Worm (Caenorhabditis elegans) whole organism, early embryonic: ENCODE results near the gene Y71H2B.8.

Experiments
- B0310.2 ChIP-seq: sonication (generic microtip); optimal IDR thresholded peaks from 2 replicates; lab custom pipeline; 2016; ENCODE audit warnings: mild to moderate bottlenecking, missing genetic modification characterization, missing compliant biosample characterization
- F13C5.2 ChIP-seq: sonication (generic microtip); optimal IDR thresholded peaks from 2 replicates; lab custom pipeline; 2017; ENCODE audit warnings: mild to moderate bottlenecking, missing genetic modification characterization, inconsistent platforms, missing compliant biosample characterization
- aly-1 ChIP-seq: sonication (generic microtip); optimal IDR thresholded peaks from 2 replicates; lab custom pipeline; 2016; ENCODE audit warnings: missing genetic modification characterization, missing compliant biosample characterization
- ama-1 ChIP-seq: fragments of 150-350 bp; optimal IDR thresholded peaks from 2 replicates; lab custom pipeline; 2014
- ceh-13 ChIP-seq: fragments of 200-800 bp; sonication (Bioruptor generic); optimal IDR thresholded peaks from 2 replicates; lab custom pipeline; 2018; ENCODE audit warnings: mild to moderate bottlenecking, missing genetic modification characterization, missing compliant biosample characterization
- ceh-36 ChIP-seq: sonication (generic microtip); optimal IDR thresholded peaks from 2 replicates; lab custom pipeline; 2016; ENCODE audit warnings: missing genetic modification characterization, inconsistent platforms, missing compliant biosample characterization
- ets-7 ChIP-seq: sonication (generic microtip); optimal IDR thresholded peaks from 2 replicates; lab custom pipeline; 2016; ENCODE audit warnings: missing genotype, missing genetic modification characterization, missing compliant biosample characterization
- flt-1 ChIP-seq: fragments of 200-800 bp; sonication (Bioruptor generic); IDR thresholded peaks from 2 replicates; pipeline ENCODE4 v1.3.6; 2022; ENCODE audit warnings: missing genetic modification characterization, missing compliant biosample characterization
- hmbx-1 ChIP-seq: sonication (generic microtip); optimal IDR thresholded peaks from 2 replicates; lab custom pipeline; 2016; ENCODE audit warnings: mild to moderate bottlenecking, missing genetic modification characterization, missing compliant biosample characterization
- hmg-4 ChIP-seq: fragments of 200-800 bp; sonication (Bioruptor generic); optimal IDR thresholded peaks from 2 replicates; lab custom pipeline; 2018; ENCODE audit warnings: mild to moderate bottlenecking, missing genetic modification characterization, missing compliant biosample characterization
- hnd-1 ChIP-seq: sonication (generic microtip); optimal IDR thresholded peaks from 2 replicates; lab custom pipeline; 2016; ENCODE audit warnings: missing genetic modification characterization, missing compliant biosample characterization
- pes-1 ChIP-seq: fragments of 200-800 bp; sonication (Bioruptor generic); IDR thresholded peaks from 2 replicates; pipeline ENCODE4 v1.3.6; 2022; ENCODE audit warnings: missing genetic modification reagents, missing genetic modification characterization, missing compliant biosample characterization
- scrt-1 ChIP-seq: fragments of 200-800 bp; sonication (Bioruptor generic); IDR thresholded peaks from 2 replicates; pipeline ENCODE4 v1.3.6; 2022; ENCODE audit warnings: missing genetic modification characterization, missing compliant biosample characterization
- sea-1 ChIP-seq: fragments of 200-800 bp; sonication (Bioruptor generic); conservative IDR thresholded peaks from 2 replicates; pipeline ENCODE4 v1.3.6; 2022; ENCODE audit warnings: missing genetic modification characterization, missing compliant biosample characterization
- tbx-11 ChIP-seq: fragments of 200-800 bp; sonication (Bioruptor generic); IDR thresholded peaks from 2 replicates; pipeline ENCODE4 v1.3.6; 2022; ENCODE audit warnings: missing genetic modification characterization, missing compliant biosample characterization
- tbx-37 ChIP-seq: fragments of 200-800 bp; sonication (Bioruptor generic); conservative IDR thresholded peaks from 2 replicates; pipeline ENCODE4 v1.3.6; 2022; ENCODE audit warnings: missing genetic modification reagents, missing genetic modification characterization, missing compliant biosample characterization
- tra-4 ChIP-seq: sonication (generic microtip); optimal IDR thresholded peaks from 2 replicates; lab custom pipeline; 2017; ENCODE audit warnings: missing genetic modification characterization, missing compliant biosample characterization

Gene Y71H2B.8

ce11 chrIII:2549620-2550019, 29.5 kb upstream of the Y71H2B.8 start, which contains the start of gene feh-1:
feh-1 (plus strand) TSS chrIII:2549920.
- TF ChIP-seq flt-1 (no peak), scrt-1 (no peak), tbx-37 (GFP tag; lab: Robert Waterston, UW) (no peak), aly-1 (tag; lab: Kevin White, UChicago) (no peak), hmg-4 (GFP tag; lab: Kevin White, UChicago) (no peak), sea-1 (GFP tag; lab: Robert Waterston, UW) (no peak), tra-4 (tag; lab: Kevin White, UChicago) (no peak), F13C5.2 (no peak), ets-7 (tag; lab: Kevin White, UChicago) (no peak), hnd-1 (no peak), ceh-36 (no peak), hmbx-1 (tag; lab: Kevin White, UChicago) (no peak), tbx-11 (GFP tag; lab: Robert Waterston, UW) (no peak), pes-1 (no peak), ceh-13 (GFP tag; lab: Kevin White, UChicago) (no peak), ama-1 (no peak), B0310.2 (tag; lab: Kevin White, UChicago) (no peak)

- no peak for TF ChIP-seq F13C5.2
- no peak for TF ChIP-seq tra-4 (tag; lab: Kevin White, UChicago)
- no peak for TF ChIP-seq hnd-1
- no peak for TF ChIP-seq ceh-36
- no peak for TF ChIP-seq B0310.2 (tag; lab: Kevin White, UChicago)
- TF ChIP-seq hmg-4 (GFP tag; lab: Kevin White, UChicago) = no peak
- no peak for TF ChIP-seq flt-1
- no peak for TF ChIP-seq sea-1 (GFP tag; lab: Robert Waterston, UW)
- no peak for TF ChIP-seq aly-1 (tag; lab: Kevin White, UChicago)
- no peak for TF ChIP-seq ets-7 (tag; lab: Kevin White, UChicago)
- TF ChIP-seq pes-1 = no peak
- TF ChIP-seq ceh-13 (GFP tag; lab: Kevin White, UChicago) = no peak
- TF ChIP-seq tbx-11 (GFP tag; lab: Robert Waterston, UW) = no peak
- TF ChIP-seq tbx-37 (GFP tag; lab: Robert Waterston, UW) = no peak
- TF ChIP-seq hmbx-1 (tag; lab: Kevin White, UChicago) = no peak
- TF ChIP-seq scrt-1 = no peak
- TF ChIP-seq ama-1 = no peak
Observed at ce11 chrIII:2551981-2552380, 27.1 kb upstream of the Y71H2B.8 start.

ce11 chrIII:2552382-2552781, 26.7 kb upstream of the Y71H2B.8 start:
- TF ChIP-seq hnd-1 (no peak), pes-1 (no peak), tbx-37 (GFP tag; lab: Robert Waterston, UW) (no peak), hmbx-1 (tag; lab: Kevin White, UChicago) (no peak), ama-1 (no peak), sea-1 (GFP tag; lab: Robert Waterston, UW) (no peak), aly-1 (tag; lab: Kevin White, UChicago) (no peak), tra-4 (tag; lab: Kevin White, UChicago) (no peak), tbx-11 (GFP tag; lab: Robert Waterston, UW) (no peak), ets-7 (tag; lab: Kevin White, UChicago) (no peak), B0310.2 (tag; lab: Kevin White, UChicago) (no peak), flt-1 (no peak), ceh-13 (GFP tag; lab: Kevin White, UChicago) (no peak), scrt-1 (no peak), hmg-4 (GFP tag; lab: Kevin White, UChicago) (no peak), ceh-36 (no peak), F13C5.2 (no peak)

ce11 chrIII:2553579-2553978, 25.5 kb upstream of the Y71H2B.8 start:
- TF ChIP-seq ceh-13 (GFP tag; lab: Kevin White, UChicago) = no peak
- no peak for TF ChIP-seq tbx-37 (GFP tag; lab: Robert Waterston, UW)
- no peak for TF ChIP-seq scrt-1
- TF ChIP-seq F13C5.2 = no peak
- no peak for TF ChIP-seq hmbx-1 (tag; lab: Kevin White, UChicago)
- no peak for TF ChIP-seq hmg-4 (GFP tag; lab: Kevin White, UChicago)
- TF ChIP-seq aly-1 (tag; lab: Kevin White, UChicago) = no peak
- no peak for TF ChIP-seq ceh-36
- TF ChIP-seq ama-1 = no peak
- no peak for TF ChIP-seq sea-1 (GFP tag; lab: Robert Waterston, UW)
- no peak for TF ChIP-seq hnd-1

ce11 chrIII:2560763-2561162, 18.3 kb upstream of the Y71H2B.8 start:
- TF ChIP-seq F13C5.2 = no peak
- TF ChIP-seq flt-1 = no peak
- no peak for TF ChIP-seq hnd-1
- no peak for TF ChIP-seq tbx-11 (GFP tag; lab: Robert Waterston, UW)
- TF ChIP-seq ets-7 (tag; lab: Kevin White, UChicago) = no peak
- TF ChIP-seq B0310.2 (tag; lab: Kevin White, UChicago) = no peak
- no peak for TF ChIP-seq tra-4 (tag; lab: Kevin White, UChicago)
- no peak for TF ChIP-seq ceh-13 (GFP tag; lab: Kevin White, UChicago)
- TF ChIP-seq ceh-36 = no peak
- no peak for TF ChIP-seq hmbx-1 (tag; lab: Kevin White, UChicago)
- TF ChIP-seq ama-1 = no peak
- no peak for TF ChIP-seq pes-1

ce11 chrIII:2561410-2561809, 17.7 kb upstream of the Y71H2B.8 start, which contains the start of gene nhr-239:
nhr-239 (plus strand) TSS chrIII:2561710.
- TF ChIP-seq ets-7 (tag; lab: Kevin White, UChicago) (no peak), F13C5.2 (no peak), tbx-37 (GFP tag; lab: Robert Waterston, UW) (no peak), B0310.2 (tag; lab: Kevin White, UChicago) (no peak), ama-1 (no peak), pes-1 (no peak), sea-1 (GFP tag; lab: Robert Waterston, UW) (no peak), scrt-1 (no peak)

- TF ChIP-seq B0310.2 (tag; lab: Kevin White, UChicago) = no peak
- no peak for TF ChIP-seq tbx-11 (GFP tag; lab: Robert Waterston, UW)
- no peak for TF ChIP-seq hmbx-1 (tag; lab: Kevin White, UChicago)
- no peak for TF ChIP-seq F13C5.2
- no peak for TF ChIP-seq ceh-13 (GFP tag; lab: Kevin White, UChicago)
- TF ChIP-seq ama-1 = no peak
- TF ChIP-seq flt-1 = no peak
- TF ChIP-seq ets-7 (tag; lab: Kevin White, UChicago) = no peak
Observed at ce11 chrIII:2563033-2563656, 15.9 kb upstream of the Y71H2B.8 start.
